Fruit fly (Drosophila melanogaster) whole organism, embryonic: ENCODE results near the gene Mst89B.

Source experiments
- Awh ChIP-seq: fragments of 200-800 bp; sonication (Bioruptor generic); IDR thresholded peaks from 2 replicates; pipeline ENCODE4, ENCODE4 v1.3.6; 2022; ENCODE audit warnings: missing biosample characterization, missing genetic modification characterization
- CG10431 ChIP-seq: fragments of 200-800 bp; sonication (Bioruptor generic); optimal IDR thresholded peaks from 3 replicates; lab custom pipeline; 2018; ENCODE audit warnings: missing biosample characterization, mild to moderate bottlenecking, missing genetic modification characterization
- CG10654 ChIP-seq: fragments of 200-800 bp; sonication (Bioruptor generic); optimal IDR thresholded peaks from 2 replicates; lab custom pipeline; 2016; ENCODE audit warnings: missing biosample characterization, missing genetic modification characterization
- CG10979 ChIP-seq: fragments of 200-800 bp; sonication (Bioruptor generic); optimal IDR thresholded peaks from 2 replicates; lab custom pipeline; 2018; ENCODE audit warnings: missing biosample characterization, mild to moderate bottlenecking, missing genetic modification characterization, moderate library complexity
- CG11085 ChIP-seq: fragments of 200-800 bp; sonication (Bioruptor generic); IDR thresholded peaks from 2 replicates; pipeline ENCODE4 v1.3.6; 2022; ENCODE audit warnings: missing biosample characterization, missing genetic modification characterization
- CG11093 ChIP-seq: fragments of 200-800 bp; sonication (Bioruptor generic); IDR thresholded peaks from 3 replicates; pipeline ENCODE4 v1.3.6; 2022; ENCODE audit warnings: missing biosample characterization, missing genetic modification characterization
- CG11696 ChIP-seq: fragments of 200-800 bp; sonication (Bioruptor generic); IDR thresholded peaks from 2 replicates; pipeline ENCODE4 v1.3.6; 2022; ENCODE audit warnings: missing biosample characterization, missing genetic modification characterization
- CG1529 ChIP-seq: fragments of 200-800 bp; sonication (Bioruptor generic); optimal IDR thresholded peaks from 3 replicates; lab custom pipeline; 2018; ENCODE audit warnings: missing biosample characterization, missing genetic modification characterization
- CG1602 ChIP-seq: fragments of 200-800 bp; sonication (Bioruptor generic); optimal IDR thresholded peaks from 3 replicates; lab custom pipeline; 2016; ENCODE audit warnings: missing biosample characterization, missing genetic modification characterization
- CG17186 ChIP-seq: fragments of 200-800 bp; sonication (Bioruptor generic); optimal IDR thresholded peaks from 3 replicates; lab custom pipeline; 2017; ENCODE audit warnings: missing biosample characterization, missing genetic modification reagents, missing genetic modification characterization
- CG18764 ChIP-seq: fragments of 200-800 bp; sonication (Bioruptor generic); optimal IDR thresholded peaks from 3 replicates; lab custom pipeline; 2016; ENCODE audit warnings: missing biosample characterization, missing genetic modification characterization
- CG2202 ChIP-seq: fragments of 200-800 bp; sonication (Bioruptor generic); optimal IDR thresholded peaks from 2 replicates; lab custom pipeline; 2018; ENCODE audit warnings: missing biosample characterization, mild to moderate bottlenecking, missing genetic modification characterization
- CG4617 ChIP-seq: fragments of 200-800 bp; sonication (Bioruptor generic); optimal IDR thresholded peaks from 3 replicates; lab custom pipeline; 2016; ENCODE audit warnings: missing biosample characterization, missing genetic modification characterization, borderline replicate concordance
- CG4707 ChIP-seq: fragments of 200-800 bp; sonication (Bioruptor generic); optimal IDR thresholded peaks from 2 replicates; lab custom pipeline; 2018; ENCODE audit warnings: missing biosample characterization, mild to moderate bottlenecking, missing genetic modification characterization, moderate library complexity
- CG5953 ChIP-seq: fragments of 200-800 bp; sonication (Bioruptor generic); IDR thresholded peaks from 2 replicates; pipeline ENCODE4 v1.3.6; 2022; ENCODE audit warnings: missing biosample characterization, missing genetic modification characterization
- CG6854 ChIP-seq: fragments of 200-800 bp; sonication (Bioruptor generic); optimal IDR thresholded peaks from 3 replicates; lab custom pipeline; 2017; ENCODE audit warnings: missing biosample characterization, mild to moderate bottlenecking, missing genetic modification characterization
- CG7987 ChIP-seq: fragments of 200-800 bp; sonication (Bioruptor generic); optimal IDR thresholded peaks from 2 replicates; lab custom pipeline; 2018; ENCODE audit warnings: missing biosample characterization, mild to moderate bottlenecking, missing genetic modification characterization, moderate library complexity
- Chrac-16 ChIP-seq: fragments of 200-800 bp; sonication (Bioruptor generic); optimal IDR thresholded peaks from 3 replicates; lab custom pipeline; 2016; ENCODE audit warnings: missing biosample characterization, missing genetic modification characterization
- D19A ChIP-seq: fragments of 200-800 bp; optimal IDR thresholded peaks from 3 replicates; lab custom pipeline; 2019; ENCODE audit warnings: missing biosample characterization, mild to moderate bottlenecking, missing genetic modification characterization, moderate library complexity
- Dip2 ChIP-seq: fragments of 200-800 bp; sonication (Bioruptor generic); IDR thresholded peaks from 2 replicates; pipeline ENCODE4 v1.3.6; 2022; ENCODE audit warnings: missing biosample characterization, missing genetic modification characterization
- Drgx ChIP-seq: fragments of 200-800 bp; sonication (Bioruptor generic); IDR thresholded peaks from 2 replicates; pipeline ENCODE4 v1.3.6; 2022; ENCODE audit warnings: missing biosample characterization, missing genetic modification characterization
- Elba2 ChIP-seq: fragments of 200-800 bp; sonication (Bioruptor generic); optimal IDR thresholded peaks from 3 replicates; lab custom pipeline; 2016; ENCODE audit warnings: missing biosample characterization, missing genetic modification characterization
- GATAe ChIP-seq: fragments of 200-800 bp; sonication (Bioruptor generic); conservative IDR thresholded peaks from 2 replicates; pipeline ENCODE4 v1.3.6; 2022; ENCODE audit warnings: missing biosample characterization, missing genetic modification characterization
- Gsc ChIP-seq: fragments of 200-800 bp; sonication (Bioruptor generic); IDR thresholded peaks from 2 replicates; pipeline ENCODE4 v1.3.6; 2022; ENCODE audit warnings: missing biosample characterization, missing genetic modification characterization
- Lpt ChIP-seq: fragments of >200 bp; optimal IDR thresholded peaks from 2 replicates; lab custom pipeline; 2018; ENCODE audit warnings: missing biosample characterization, missing genetic modification characterization
- Mad ChIP-seq: fragments of 200-800 bp; sonication (Bioruptor generic); optimal IDR thresholded peaks from 2 replicates; lab custom pipeline; 2016; ENCODE audit warnings: missing biosample characterization, missing genetic modification characterization
- Nf-YC ChIP-seq: fragments of 200-800 bp; optimal IDR thresholded peaks from 3 replicates; lab custom pipeline; 2019; ENCODE audit warnings: missing biosample characterization, mild to moderate bottlenecking, missing genetic modification characterization, moderate library complexity
- Opbp ChIP-seq: fragments of 200-800 bp; sonication (Bioruptor generic); IDR thresholded peaks from 3 replicates; pipeline ENCODE4 v1.3.6; 2022; ENCODE audit warnings: missing biosample characterization, missing genetic modification characterization; ENCODE audit not compliant: partially characterized antibody
- TFAM ChIP-seq: fragments of 200-800 bp; sonication (Bioruptor generic); optimal IDR thresholded peaks from 2 replicates; lab custom pipeline; 2017; ENCODE audit warnings: missing biosample characterization, missing genetic modification characterization, inconsistent platforms
- cas ChIP-seq: fragments of 200-800 bp; sonication (Bioruptor generic); IDR thresholded peaks from 2 replicates; pipeline ENCODE4 v1.3.6; 2022; ENCODE audit warnings: missing biosample characterization, missing genetic modification characterization
- emc ChIP-seq: fragments of 200-800 bp; sonication (Bioruptor generic); optimal IDR thresholded peaks from 2 replicates; lab custom pipeline; 2016; ENCODE audit warnings: missing biosample characterization, missing genetic modification characterization
- gfzf ChIP-seq: fragments of 200-800 bp; sonication (Bioruptor generic); optimal IDR thresholded peaks from 2 replicates; lab custom pipeline; 2016; ENCODE audit warnings: missing biosample characterization, mild to moderate bottlenecking, missing genetic modification characterization, moderate library complexity
- grau ChIP-seq: fragments of 200-800 bp; optimal IDR thresholded peaks from 3 replicates; lab custom pipeline; 2019; ENCODE audit warnings: missing biosample characterization, mild to moderate bottlenecking, missing genetic modification characterization, moderate library complexity
- hth ChIP-seq: fragments of >200 bp; optimal IDR thresholded peaks from 2 replicates; lab custom pipeline; 2017; ENCODE audit warnings: inconsistent platforms
- knrl ChIP-seq: fragments of 200-800 bp; sonication (Bioruptor generic); IDR thresholded peaks from 3 replicates; pipeline ENCODE4 v1.3.6; 2022; ENCODE audit warnings: missing biosample characterization, missing genetic modification characterization; ENCODE audit not compliant: partially characterized antibody
- nerfin-2 ChIP-seq: fragments of 200-800 bp; sonication (Bioruptor generic); IDR thresholded peaks from 2 replicates; pipeline ENCODE4 v1.3.6; 2022; ENCODE audit warnings: missing biosample characterization, missing genetic modification characterization; ENCODE audit not compliant: partially characterized antibody
- odd ChIP-seq: fragments of 200-800 bp; sonication (Bioruptor generic); optimal IDR thresholded peaks from 2 replicates; lab custom pipeline; 2017; ENCODE audit warnings: missing biosample characterization, mild to moderate bottlenecking, missing genetic modification characterization
- otp ChIP-seq: fragments of 200-800 bp; sonication (Bioruptor generic); IDR thresholded peaks from 3 replicates; pipeline ENCODE4, ENCODE4 v1.3.6; 2022; ENCODE audit warnings: missing biosample characterization, missing genetic modification characterization
- repo ChIP-seq: fragments of 200-800 bp; sonication (Bioruptor generic); optimal IDR thresholded peaks from 2 replicates; lab custom pipeline; 2016; ENCODE audit warnings: missing biosample characterization, missing genetic modification characterization
- ro ChIP-seq: fragments of 200-800 bp; sonication (Bioruptor generic); IDR thresholded peaks from 2 replicates; pipeline ENCODE4 v1.3.6; 2022; ENCODE audit warnings: missing biosample characterization, missing genetic modification characterization
- sd ChIP-seq: fragments of 200-800 bp; sonication (Bioruptor generic); optimal IDR thresholded peaks from 3 replicates; lab custom pipeline; 2018; ENCODE audit warnings: missing biosample characterization, mild to moderate bottlenecking, missing genetic modification characterization, moderate library complexity
- sens-2 ChIP-seq: fragments of 200-800 bp; sonication (Bioruptor generic); IDR thresholded peaks from 2 replicates; pipeline ENCODE4 v1.3.6; 2022; ENCODE audit warnings: missing biosample characterization, missing genetic modification characterization
- tll ChIP-seq, 2 experiments: fragments of 200-800 bp in 1 of 2; fragments of >200 bp in 1 of 2; sonication (Bioruptor generic) in 1 of 2; optimal IDR thresholded peaks; 2 replicates each; lab custom pipeline; 2017 to 2019; ENCODE audit warnings: missing biosample characterization in 2 of 2, missing genetic modification characterization in 2 of 2, mild to moderate bottlenecking in 1 of 2, moderate library complexity in 1 of 2
- twi ChIP-seq: fragments of 200-800 bp; optimal IDR thresholded peaks from 2 replicates; lab custom pipeline; 2019; ENCODE audit warnings: missing biosample characterization, mild to moderate bottlenecking, missing genetic modification characterization, moderate library complexity
- unc-4 ChIP-seq: fragments of 200-800 bp; sonication (Bioruptor generic); IDR thresholded peaks from 2 replicates; pipeline ENCODE4 v1.3.6; 2022; ENCODE audit warnings: missing biosample characterization, missing genetic modification characterization; ENCODE audit not compliant: partially characterized antibody
- vfl ChIP-seq: fragments of 200-800 bp; sonication (Bioruptor generic); optimal IDR thresholded peaks from 2 replicates; lab custom pipeline; 2016; ENCODE audit warnings: missing biosample characterization, missing genetic modification characterization
- zf30C ChIP-seq: fragments of 200-800 bp; sonication (Bioruptor generic); optimal IDR thresholded peaks from 3 replicates; lab custom pipeline; 2018; ENCODE audit warnings: missing biosample characterization, mild to moderate bottlenecking, missing genetic modification characterization

Gene Mst89B

DNA sequence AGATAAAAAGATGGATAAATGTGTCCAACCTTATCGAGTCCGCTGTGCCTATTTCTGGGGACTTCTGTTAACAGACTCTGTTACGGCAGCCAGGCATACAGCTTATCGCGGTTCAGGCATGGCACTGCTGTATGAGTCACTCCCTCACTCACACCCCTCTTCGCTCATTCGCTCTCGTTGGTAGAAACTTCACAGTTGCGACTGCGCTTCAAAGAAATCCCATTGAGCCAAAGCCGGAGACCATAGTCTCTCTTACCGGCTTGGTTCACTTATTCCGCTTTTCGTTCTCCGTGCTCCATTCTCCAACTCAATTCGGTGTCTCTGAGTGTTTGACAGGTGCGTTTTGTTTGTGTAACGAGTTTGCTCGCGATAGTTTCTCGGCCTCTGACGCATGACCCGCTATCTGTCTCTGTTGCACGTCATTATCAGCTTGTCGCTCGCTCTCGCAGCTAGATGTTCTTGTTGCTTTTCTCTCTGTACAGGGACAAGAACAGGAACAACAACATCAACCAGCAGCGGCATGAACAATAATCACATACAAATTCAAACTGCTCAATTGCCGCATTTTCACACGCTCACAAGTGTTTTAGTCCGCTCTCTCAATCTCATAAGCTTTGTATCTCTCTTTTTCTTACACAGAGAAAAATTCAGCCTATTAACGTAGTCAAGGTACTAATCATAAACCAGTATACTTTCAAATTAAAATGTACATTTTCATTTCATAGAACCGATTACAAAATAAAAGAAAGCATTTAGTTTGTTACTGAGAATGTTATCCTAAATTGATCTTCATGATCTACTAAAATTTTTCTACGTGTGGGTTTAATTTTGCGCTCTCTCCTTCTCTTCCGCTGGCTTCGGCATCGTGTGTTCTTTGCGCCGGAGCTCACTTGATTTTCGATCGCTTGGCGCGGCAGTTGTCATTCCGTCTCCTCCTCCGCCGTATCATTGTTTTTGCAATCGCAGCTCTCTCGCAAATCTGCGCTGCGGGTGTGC is 13.5 kb downstream of the Mst89B start (continued):
- TF ChIP-seq nerfin-2 (GFP tag; lab: Robert Waterston, UW) (0 out of 2 replicates have a peak, but pooled peaks have one; percentile 28), GATAe (peak; percentile 97), Chrac-16 (GFP tag; lab: Kevin White, UChicago) (peak; percentile 100), CG1602 (peak; percentile 100), repo (peak; percentile 99), vfl (GFP tag; lab: Kevin White, UChicago) (peak; percentile 98), Gsc (GFP tag; lab: Robert Waterston, UW) (no peak), Mad (peak; percentile 99), emc (GFP tag; lab: Kevin White, UChicago) (peak; percentile 98), Elba2 (GFP tag; lab: Kevin White, UChicago) (peak; percentile 97), odd (GFP tag; lab: Kevin White, UChicago) (peak; percentile 99), CG11696 (peak; percentile 98), ro (GFP tag; lab: Robert Waterston, UW) (peak; percentile 98), CG18764 (GFP tag; lab: Kevin White, UChicago) (peak; percentile 99), CG6854 (GFP tag; lab: Kevin White, UChicago) (peak; percentile 99), CG7987 (peak; percentile 96), sens-2 (GFP tag; lab: Robert Waterston, UW) (peak; percentile 98), Drgx (GFP tag; lab: Robert Waterston, UW) (peak; percentile 99), otp (peak; percentile 99), Dip2 (GFP tag; lab: Robert Waterston, UW) (peak; percentile 80; the same call in 1 of the 2 replicates), CG2202 (tag; lab: Kevin White, UChicago) (peak; percentile 99), Lpt (GFP tag; lab: Kevin White, UChicago) (no peak), Opbp (GFP tag; lab: Robert Waterston, UW) (no peak), CG1529 (GFP tag; lab: Kevin White, UChicago) (peak; percentile 99), CG17186 (GFP tag; lab: Kevin White, UChicago) (peak; percentile 91), hth (lab: Kevin White, UChicago) (no peak), knrl (GFP tag; lab: Robert Waterston, UW) (no peak), unc-4 (GFP tag; lab: Robert Waterston, UW) (peak; percentile 36; the same call in 1 of the 2 replicates), TFAM (peak; percentile 96), CG11085 (peak; percentile 97), D19A (tag; lab: Kevin White, UChicago) (peak; percentile 98), CG4617 (GFP tag; lab: Kevin White, UChicago) (peak; percentile 99), CG10654 (peak; percentile 99), cas (GFP tag; lab: Robert Waterston, UW) (peak; percentile 99), CG4707 (GFP tag; lab: Kevin White, UChicago) (peak; percentile 97), grau (tag; lab: Kevin White, UChicago) (peak; percentile 99), CG11093 (GFP tag; lab: Robert Waterston, UW) (peak; percentile 98), sd (tag; lab: Kevin White, UChicago) (peak; percentile 98), zf30C (peak; percentile 100), CG5953 (GFP tag; lab: Robert Waterston, UW) (peak; percentile 98), gfzf (GFP tag; lab: Kevin White, UChicago) (peak; percentile 42), tll (GFP tag; optimal IDR thresholded peaks at IDR 0.05; lab: Kevin White, UChicago) (peak in 1 of 2 experiments; percentile 89), twi (peak; percentile 99), CG10979 (tag; lab: Kevin White, UChicago) (peak; percentile 100), CG10431 (peak; percentile 97), Awh (peak; percentile 100), Nf-YC (tag; lab: Kevin White, UChicago) (peak; percentile 90)
